Fruit fly (Drosophila melanogaster) whole organism, pupa: ENCODE measurements around the gene CG13288.

ENCODE experiments used
- CG12605 ChIP-seq: fragments of 200-800 bp; sonication (Bioruptor generic); IDR thresholded peaks from 2 replicates; pipeline ENCODE4 v1.3.6; 2022; ENCODE audit warnings: missing biosample characterization, missing genetic modification characterization
- CG13204 ChIP-seq: fragments of 200-800 bp; sonication (Bioruptor generic); optimal IDR thresholded peaks from 2 replicates; lab custom pipeline; 2018; ENCODE audit warnings: missing biosample characterization, mild to moderate bottlenecking, missing genetic modification characterization, moderate library complexity
- CG14655 ChIP-seq: fragments of 200-800 bp; sonication (Bioruptor generic); optimal IDR thresholded peaks from 3 replicates; lab custom pipeline; 2017; ENCODE audit warnings: mild to moderate bottlenecking, missing biosample characterization, missing genetic modification reagents, missing genetic modification characterization
- CG32121 ChIP-seq: fragments of 200-800 bp; sonication (Bioruptor generic); IDR thresholded peaks from 2 replicates; pipeline ENCODE4 v1.3.6; 2022; ENCODE audit warnings: missing biosample characterization, missing genetic modification characterization
- CG4496 ChIP-seq: fragments of 200-800 bp; sonication (Bioruptor generic); IDR thresholded peaks from 3 replicates; pipeline ENCODE4 v1.3.6; 2022; ENCODE audit warnings: missing biosample characterization, missing genetic modification characterization
- CG8159 ChIP-seq: fragments of 200-800 bp; sonication (Bioruptor generic); optimal IDR thresholded peaks from 3 replicates; lab custom pipeline; 2018; ENCODE audit warnings: missing biosample characterization, mild to moderate bottlenecking, missing genetic modification characterization, moderate library complexity
- CG8301 ChIP-seq: fragments of 200-800 bp; sonication (Bioruptor generic); optimal IDR thresholded peaks from 2 replicates; lab custom pipeline; 2018; ENCODE audit warnings: missing biosample characterization, mild to moderate bottlenecking, missing genetic modification characterization
- CG9948 ChIP-seq: fragments of 200-800 bp; sonication (Bioruptor generic); optimal IDR thresholded peaks from 2 replicates; lab custom pipeline; 2018; ENCODE audit warnings: missing biosample characterization, mild to moderate bottlenecking, missing genetic modification characterization, moderate library complexity
- EcR ChIP-seq: fragments of 200-800 bp; sonication (Bioruptor generic); optimal IDR thresholded peaks from 3 replicates; lab custom pipeline; 2019; ENCODE audit warnings: missing biosample characterization, missing genetic modification characterization, mild to moderate bottlenecking, moderate library complexity, missing genetic modification reagents
- Pif1A ChIP-seq: fragments of 200-800 bp; sonication (Bioruptor generic); optimal IDR thresholded peaks from 3 replicates; lab custom pipeline; 2016; ENCODE audit warnings: missing biosample characterization, missing genetic modification characterization
- fd96Ca ChIP-seq: fragments of 200-800 bp; sonication (Bioruptor generic); IDR thresholded peaks from 3 replicates; pipeline ENCODE4 v1.3.6; 2022; ENCODE audit warnings: missing biosample characterization, missing genetic modification characterization
- gl ChIP-seq: fragments of 200-800 bp; sonication (Bioruptor generic); optimal IDR thresholded peaks from 2 replicates; lab custom pipeline; 2018; ENCODE audit warnings: missing biosample characterization, mild to moderate bottlenecking, missing genetic modification characterization

- TF ChIP-seq CG14655 = no peak
- TF ChIP-seq gl (tag; lab: Kevin White, UChicago) = no peak
- no peak for TF ChIP-seq EcR
- no peak for TF ChIP-seq CG8301 (tag; lab: Kevin White, UChicago)
- no peak for TF ChIP-seq Pif1A (GFP tag; lab: Kevin White, UChicago)
- TF ChIP-seq CG13204 = no peak
- TF ChIP-seq CG8159 (tag; lab: Kevin White, UChicago) = no peak
- TF ChIP-seq CG9948 (tag; lab: Kevin White, UChicago) = no peak
- no peak for TF ChIP-seq fd96Ca
- no peak for TF ChIP-seq CG12605
- no peak for TF ChIP-seq CG4496 (GFP tag; lab: Robert Waterston, UW)
- no peak for TF ChIP-seq CG32121
Observed at dm6 chr3L:5882209-5882403, 25.1 kb upstream of the CG13288 start, which contains the start of gene CG13287.
